Fruit fly (Drosophila melanogaster) whole organism, embryonic: ENCODE results near the gene CG3040.

ENCODE experiments used
- Atf-2 ChIP-seq: fragments of 200-800 bp; sonication (Bioruptor generic); optimal IDR thresholded peaks from 2 replicates; lab custom pipeline; 2016; ENCODE audit warnings: missing biosample characterization, missing genetic modification characterization
- CG10959 ChIP-seq: fragments of 200-800 bp; sonication (Bioruptor generic); IDR thresholded peaks from 2 replicates; pipeline ENCODE4 v1.3.6; 2022; ENCODE audit warnings: missing biosample characterization, missing genetic modification characterization
- CG10979 ChIP-seq: fragments of 200-800 bp; sonication (Bioruptor generic); optimal IDR thresholded peaks from 2 replicates; lab custom pipeline; 2018; ENCODE audit warnings: missing biosample characterization, mild to moderate bottlenecking, missing genetic modification characterization, moderate library complexity
- CG11695 ChIP-seq: fragments of 200-800 bp; sonication (Bioruptor generic); IDR thresholded peaks from 3 replicates; pipeline ENCODE4 v1.3.6; 2022; ENCODE audit warnings: missing biosample characterization, missing genetic modification characterization
- CG11723 ChIP-seq: fragments of 200-800 bp; sonication (Bioruptor generic); optimal IDR thresholded peaks from 2 replicates; lab custom pipeline; 2017; ENCODE audit warnings: missing biosample characterization, mild to moderate bottlenecking, missing genetic modification characterization
- CG12659 ChIP-seq: fragments of 200-800 bp; sonication (Bioruptor generic); optimal IDR thresholded peaks from 3 replicates; lab custom pipeline; 2017; ENCODE audit warnings: mild to moderate bottlenecking, missing biosample characterization, missing genetic modification reagents, missing genetic modification characterization
- CG12769 ChIP-seq: fragments of 200-800 bp; sonication (Bioruptor generic); optimal IDR thresholded peaks from 2 replicates; lab custom pipeline; 2019; ENCODE audit warnings: missing biosample characterization, mild to moderate bottlenecking, missing genetic modification characterization, moderate library complexity
- CG13287 ChIP-seq: fragments of 200-800 bp; sonication (Bioruptor generic); IDR thresholded peaks from 2 replicates; pipeline ENCODE4 v1.3.6; 2022; ENCODE audit warnings: missing biosample characterization, missing genetic modification characterization; ENCODE audit not compliant: partially characterized antibody
- CG15601 ChIP-seq: fragments of 200-800 bp; sonication (Bioruptor generic); optimal IDR thresholded peaks from 3 replicates; lab custom pipeline; 2019; ENCODE audit warnings: missing biosample characterization, mild to moderate bottlenecking, missing genetic modification characterization, moderate library complexity
- CG16863 ChIP-seq: fragments of 200-800 bp; sonication (Bioruptor generic); optimal IDR thresholded peaks from 3 replicates; lab custom pipeline; 2016; ENCODE audit warnings: missing biosample characterization, missing genetic modification characterization
- CG17361 ChIP-seq: fragments of 200-800 bp; sonication (Bioruptor generic); IDR thresholded peaks from 3 replicates; pipeline ENCODE4 v1.3.6; 2022; ENCODE audit warnings: missing biosample characterization, missing genetic modification characterization
- CG17385 ChIP-seq: fragments of 200-800 bp; sonication (Bioruptor generic); optimal IDR thresholded peaks from 3 replicates; lab custom pipeline; 2018; ENCODE audit warnings: missing biosample characterization, mild to moderate bottlenecking, missing genetic modification characterization
- CG1792 ChIP-seq: fragments of 200-800 bp; sonication (Bioruptor generic); optimal IDR thresholded peaks from 2 replicates; lab custom pipeline; 2016; ENCODE audit warnings: missing biosample characterization, missing genetic modification characterization
- CG1832 ChIP-seq: fragments of 200-800 bp; sonication (Bioruptor generic); optimal IDR thresholded peaks from 2 replicates; lab custom pipeline; 2017; ENCODE audit warnings: missing biosample characterization, mild to moderate bottlenecking, missing genetic modification characterization, inconsistent platforms
- CG2116 ChIP-seq: fragments of 200-800 bp; sonication (Bioruptor generic); optimal IDR thresholded peaks from 3 replicates; lab custom pipeline; 2018; ENCODE audit warnings: missing biosample characterization, mild to moderate bottlenecking, missing genetic modification characterization
- CG2678 ChIP-seq: fragments of 200-800 bp; sonication (Bioruptor generic); optimal IDR thresholded peaks from 3 replicates; lab custom pipeline; 2019; ENCODE audit warnings: missing biosample characterization, mild to moderate bottlenecking, missing genetic modification characterization, moderate library complexity
- CG2875 ChIP-seq: fragments of 200-800 bp; sonication (Bioruptor generic); optimal IDR thresholded peaks from 2 replicates; lab custom pipeline; 2017; ENCODE audit warnings: missing biosample characterization, mild to moderate bottlenecking, missing genetic modification characterization, missing genetic modification reagents
- CG2889 ChIP-seq: fragments of 200-800 bp; sonication (Bioruptor generic); IDR thresholded peaks from 3 replicates; pipeline ENCODE4 v1.3.6; 2022; ENCODE audit warnings: missing biosample characterization, missing genetic modification characterization
- CG30431 ChIP-seq: fragments of 200-800 bp; sonication (Bioruptor generic); optimal IDR thresholded peaks from 2 replicates; lab custom pipeline; 2017; ENCODE audit warnings: missing biosample characterization, missing genetic modification characterization
- CG4328 ChIP-seq: fragments of 200-800 bp; sonication (Bioruptor generic); optimal IDR thresholded peaks from 3 replicates; lab custom pipeline; 2017; ENCODE audit warnings: missing biosample characterization, missing genetic modification reagents, missing genetic modification characterization
- CG4404 ChIP-seq: fragments of 200-800 bp; sonication (Bioruptor generic); IDR thresholded peaks from 2 replicates; pipeline ENCODE4 v1.3.6; 2022; ENCODE audit warnings: missing biosample characterization, missing genetic modification characterization
- CG6175 ChIP-seq: fragments of 200-800 bp; sonication (Bioruptor generic); IDR thresholded peaks from 3 replicates; pipeline ENCODE4 v1.3.6; 2022; ENCODE audit warnings: missing biosample characterization, missing genetic modification characterization
- CG6272 ChIP-seq: fragments of 200-800 bp; sonication (Bioruptor generic); IDR thresholded peaks from 2 replicates; pipeline ENCODE4 v1.3.6; 2022; ENCODE audit warnings: missing biosample characterization, missing genetic modification characterization
- CG7928 ChIP-seq: fragments of 200-800 bp; sonication (Bioruptor generic); optimal IDR thresholded peaks from 2 replicates; lab custom pipeline; 2017; ENCODE audit warnings: missing biosample characterization, mild to moderate bottlenecking, missing genetic modification characterization
- CG8924 ChIP-seq: fragments of 200-800 bp; optimal IDR thresholded peaks from 3 replicates; lab custom pipeline; 2019; ENCODE audit warnings: missing biosample characterization, mild to moderate bottlenecking, missing genetic modification characterization, moderate library complexity
- CG9727 ChIP-seq: fragments of 200-800 bp; sonication (Bioruptor generic); optimal IDR thresholded peaks from 3 replicates; lab custom pipeline; 2017; ENCODE audit warnings: missing biosample characterization, mild to moderate bottlenecking, missing genetic modification characterization
- CG9932 ChIP-seq: fragments of 200-800 bp; sonication (Bioruptor generic); IDR thresholded peaks from 2 replicates; pipeline ENCODE4 v1.3.6; 2022; ENCODE audit warnings: missing biosample characterization, missing genetic modification characterization
- CrebB ChIP-seq: fragments of 200-800 bp; sonication (Bioruptor generic); optimal IDR thresholded peaks from 3 replicates; lab custom pipeline; 2018; ENCODE audit warnings: missing biosample characterization, mild to moderate bottlenecking, missing genetic modification characterization
- Doc2 ChIP-seq: fragments of 200-800 bp; sonication (Bioruptor generic); IDR thresholded peaks from 2 replicates; pipeline ENCODE4 v1.3.6; 2022; ENCODE audit warnings: missing biosample characterization, missing genetic modification characterization
- Hand ChIP-seq: fragments of 200-800 bp; sonication (Bioruptor generic); optimal IDR thresholded peaks from 2 replicates; lab custom pipeline; 2017; ENCODE audit warnings: mild to moderate bottlenecking, missing biosample characterization, missing genetic modification reagents, missing genetic modification characterization
- Neu2 ChIP-seq: fragments of 200-800 bp; sonication (Bioruptor generic); optimal IDR thresholded peaks from 3 replicates; lab custom pipeline; 2016; ENCODE audit warnings: missing biosample characterization, missing genetic modification characterization, borderline replicate concordance
- Ravus ChIP-seq: fragments of 200-800 bp; sonication (Bioruptor generic); IDR thresholded peaks from 2 replicates; pipeline ENCODE4 v1.3.6; 2022; ENCODE audit warnings: missing biosample characterization, missing genetic modification characterization
- Scr ChIP-seq: fragments of 200-800 bp; sonication (Bioruptor generic); IDR thresholded peaks from 2 replicates; pipeline ENCODE4 v1.3.6; 2022; ENCODE audit warnings: missing biosample characterization, missing genetic modification characterization; ENCODE audit not compliant: partially characterized antibody
- Side ChIP-seq: fragments of 200-800 bp; sonication (Bioruptor generic); optimal IDR thresholded peaks from 2 replicates; lab custom pipeline; 2016; ENCODE audit warnings: missing biosample characterization, missing genetic modification characterization
- Sin3A ChIP-seq: fragments of >200 bp; optimal IDR thresholded peaks from 2 replicates; lab custom pipeline; 2018
- bowl ChIP-seq: fragments of 200-800 bp; sonication (Bioruptor generic); IDR thresholded peaks from 2 replicates; pipeline ENCODE4 v1.3.6; 2022; ENCODE audit warnings: missing biosample characterization, missing genetic modification characterization
- btn ChIP-seq: fragments of 200-800 bp; sonication (Bioruptor generic); optimal IDR thresholded peaks from 2 replicates; lab custom pipeline; 2016; ENCODE audit warnings: missing biosample characterization, missing genetic modification characterization
- cato ChIP-seq: fragments of 200-800 bp; sonication (Bioruptor generic); optimal IDR thresholded peaks from 2 replicates; lab custom pipeline; 2016; ENCODE audit warnings: missing biosample characterization, missing genetic modification characterization, borderline replicate concordance
- corto ChIP-seq: fragments of 200-800 bp; sonication (Bioruptor generic); optimal IDR thresholded peaks from 2 replicates; lab custom pipeline; 2016; ENCODE audit warnings: missing biosample characterization, mild to moderate bottlenecking, missing genetic modification characterization, moderate library complexity
- gem ChIP-seq: fragments of 200-800 bp; sonication (Bioruptor generic); optimal IDR thresholded peaks from 2 replicates; lab custom pipeline; 2019; ENCODE audit warnings: missing biosample characterization, mild to moderate bottlenecking, missing genetic modification characterization, moderate library complexity
- nau ChIP-seq: fragments of 200-800 bp; sonication (Bioruptor generic); optimal IDR thresholded peaks from 3 replicates; lab custom pipeline; 2017; ENCODE audit warnings: missing biosample characterization, mild to moderate bottlenecking, missing genetic modification characterization, missing genetic modification reagents
- nerfin-2 ChIP-seq: fragments of 200-800 bp; sonication (Bioruptor generic); IDR thresholded peaks from 2 replicates; pipeline ENCODE4 v1.3.6; 2022; ENCODE audit warnings: missing biosample characterization, missing genetic modification characterization; ENCODE audit not compliant: partially characterized antibody
- run ChIP-seq: fragments of 200-800 bp; sonication (Bioruptor generic); optimal IDR thresholded peaks from 3 replicates; lab custom pipeline; 2018; ENCODE audit warnings: missing biosample characterization, mild to moderate bottlenecking, missing genetic modification characterization
- sens ChIP-seq: fragments of 200-800 bp; sonication (Bioruptor generic); peaks from one replicate; lab custom pipeline; 2016; ENCODE audit warnings: missing biosample characterization, missing genetic modification characterization
- sisA ChIP-seq: fragments of 200-800 bp; sonication (Bioruptor generic); IDR thresholded peaks from 2 replicates; pipeline ENCODE4 v1.3.6; 2022; ENCODE audit warnings: missing biosample characterization, missing genetic modification characterization
- sug ChIP-seq: fragments of 200-800 bp; optimal IDR thresholded peaks from 2 replicates; lab custom pipeline; 2019; ENCODE audit warnings: missing biosample characterization, mild to moderate bottlenecking, missing genetic modification characterization, moderate library complexity
- wor ChIP-seq: fragments of 200-800 bp; sonication (Bioruptor generic); IDR thresholded peaks from 2 replicates; pipeline ENCODE4 v1.3.6; 2022; ENCODE audit warnings: missing biosample characterization, missing genetic modification characterization

The CG3040 gene

DNA sequence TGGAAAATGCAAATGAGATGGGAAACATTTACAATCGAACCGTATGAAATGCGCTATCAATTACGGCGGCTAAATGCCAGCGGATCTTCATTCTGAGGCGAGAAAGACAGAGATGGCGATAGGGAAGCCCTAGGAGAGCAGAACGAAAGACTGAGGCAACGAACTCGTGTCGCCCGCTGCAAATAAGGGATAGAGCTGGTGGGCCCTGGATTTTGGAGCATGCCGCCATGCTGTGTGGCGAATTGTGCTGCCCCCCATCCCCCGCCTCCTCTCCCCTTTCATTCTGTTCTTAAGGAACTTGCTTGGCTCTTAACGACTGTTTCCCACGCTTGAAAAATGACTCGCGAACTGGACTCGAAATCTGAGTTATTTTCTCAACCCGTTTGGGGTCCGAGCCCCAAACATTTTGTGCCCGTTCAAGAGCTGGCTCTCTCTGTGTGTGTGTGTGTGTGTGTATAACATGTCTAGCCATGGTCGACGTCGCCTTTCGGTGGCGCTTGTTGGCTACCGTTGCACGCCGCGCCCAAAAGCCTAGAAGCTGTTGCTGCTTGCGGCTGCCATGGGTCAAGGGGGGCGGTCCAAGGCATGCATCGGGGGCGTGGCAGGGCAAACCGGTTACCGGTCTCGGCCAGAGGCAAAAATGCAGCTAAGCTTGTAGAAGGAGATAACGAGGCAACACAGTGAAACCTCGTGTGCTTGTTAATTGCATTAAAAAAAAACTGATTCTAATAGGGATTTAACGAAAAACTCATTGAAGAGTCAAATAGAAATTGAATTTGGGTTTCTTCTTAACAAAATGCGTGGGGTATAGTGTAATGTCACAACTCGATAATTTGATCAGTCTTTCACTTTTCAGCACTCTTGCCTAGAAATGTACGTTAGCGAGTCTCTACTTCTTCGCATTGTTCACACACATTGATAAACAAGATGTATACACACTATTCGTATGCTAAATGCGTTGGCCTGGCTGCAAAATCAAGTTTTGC lies 35.2 kb upstream of the CG3040 start (continued):
- TF ChIP-seq CG6175, result 0 out of 3 replicates have a peak, but pooled peaks have one; percentile 20
- no peak for TF ChIP-seq CG30431
- TF ChIP-seq CG2678 (tag; lab: Kevin White, UChicago), result peak; percentile 30
- TF ChIP-seq CG2875, result no peak
- no peak for TF ChIP-seq CG11723 (GFP tag; lab: Kevin White, UChicago)
- TF ChIP-seq CG4404 (GFP tag; lab: Robert Waterston, UW), result no peak
- TF ChIP-seq CG17361 (GFP tag; lab: Robert Waterston, UW), result 0 out of 3 replicates have a peak, but pooled peaks have one; percentile 9
- no peak for TF ChIP-seq Side
- TF ChIP-seq cato (GFP tag; lab: Kevin White, UChicago), result no peak
- no peak for TF ChIP-seq CG2889 (GFP tag; lab: Robert Waterston, UW)
- no peak for TF ChIP-seq CG9932
- TF ChIP-seq sisA (GFP tag; lab: Robert Waterston, UW), result 0 out of 2 replicates have a peak, but pooled peaks have one; percentile 10
- TF ChIP-seq CG7928 (GFP tag; lab: Kevin White, UChicago), result no peak
- no peak for TF ChIP-seq Doc2 (GFP tag; lab: Robert Waterston, UW)
- TF ChIP-seq wor (GFP tag; lab: Robert Waterston, UW), result no peak
- TF ChIP-seq Hand (GFP tag; lab: Kevin White, UChicago), result no peak
- no peak for TF ChIP-seq CG2116
- TF ChIP-seq CrebB, result no peak
- no peak for TF ChIP-seq nerfin-2 (GFP tag; lab: Robert Waterston, UW)
- TF ChIP-seq Atf-2, result no peak
- no peak for TF ChIP-seq CG9727 (GFP tag; lab: Kevin White, UChicago)
- no peak for TF ChIP-seq CG13287 (GFP tag; lab: Robert Waterston, UW)
- TF ChIP-seq CG8924, result no peak
- TF ChIP-seq sug (tag; lab: Kevin White, UChicago), result no peak
- no peak for TF ChIP-seq CG10959 (GFP tag; lab: Robert Waterston, UW)
- TF ChIP-seq corto (GFP tag; lab: Kevin White, UChicago), result no peak
- 0 out of 3 replicates have a peak, but pooled peaks have one; percentile 37 for TF ChIP-seq CG11695
- no peak for TF ChIP-seq CG1792 (GFP tag; lab: Kevin White, UChicago)
- no peak for TF ChIP-seq CG15601 (tag; lab: Kevin White, UChicago)
- TF ChIP-seq Scr, result no peak
- TF ChIP-seq CG17385 (GFP tag; lab: Kevin White, UChicago), result no peak
- no peak for TF ChIP-seq CG1832 (GFP tag; lab: Kevin White, UChicago)
- no peak for TF ChIP-seq nau
- TF ChIP-seq btn (GFP tag; lab: Kevin White, UChicago), result no peak
- TF ChIP-seq CG16863, result no peak

DNA sequence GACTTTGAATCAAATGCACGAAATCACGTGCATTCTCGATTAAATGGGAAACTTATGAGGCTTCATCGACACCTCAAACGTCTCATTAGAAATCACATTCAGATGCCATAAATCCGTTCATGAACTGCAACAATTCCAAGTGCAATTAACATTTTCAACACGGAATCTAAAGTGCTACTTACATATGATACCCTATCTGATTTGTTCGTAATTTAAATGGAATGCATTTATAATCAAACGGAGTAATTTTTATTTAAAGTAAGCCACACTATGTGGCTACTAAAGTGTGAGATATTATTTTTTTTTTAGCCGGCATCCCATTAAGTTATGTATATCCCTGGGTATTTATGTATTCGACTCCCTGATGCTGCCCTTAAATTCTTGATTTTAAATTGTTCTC lies 34.5 kb upstream of the CG3040 start:
- TF ChIP-seq run (tag; lab: Kevin White, UChicago), result no peak
- TF ChIP-seq Ravus, result no peak
- no peak for TF ChIP-seq Neu2
- TF ChIP-seq bowl (GFP tag; lab: Robert Waterston, UW), result no peak
- TF ChIP-seq sens (GFP tag; lab: Kevin White, UChicago), result peak; percentile 83
- peak; percentile 2 for TF ChIP-seq CG10979
- no peak for TF ChIP-seq CG12659 (GFP tag; lab: Kevin White, UChicago)
- TF ChIP-seq Sin3A (lab: Kevin White, UChicago), result no peak
- peak; percentile 5 for TF ChIP-seq gem (tag; lab: Kevin White, UChicago)
- no peak for TF ChIP-seq CG6272
- no peak for TF ChIP-seq CG4328 (GFP tag; lab: Kevin White, UChicago)
- TF ChIP-seq CG12769, result no peak
